Fruit fly (Drosophila melanogaster): ENCODE measurements around the gene CG9147.

The CG9147 gene

DNA sequence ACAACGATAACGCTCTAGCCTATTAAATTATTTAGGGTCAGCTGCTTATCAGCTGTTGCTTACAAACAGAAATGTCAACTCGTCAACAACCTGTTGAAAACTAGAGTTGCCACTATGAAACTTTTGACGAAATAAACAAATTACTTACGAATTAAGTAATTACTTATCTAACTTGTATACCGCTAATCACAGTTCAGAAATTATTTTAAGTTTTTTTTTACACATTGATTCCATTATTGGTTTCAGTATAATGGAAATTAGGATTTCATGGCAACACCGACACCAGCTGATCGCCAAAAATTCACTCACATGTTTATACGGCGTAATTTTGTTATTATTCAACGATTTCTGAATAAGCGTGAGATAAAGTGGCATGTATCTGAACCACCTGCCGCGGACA lies 28.0 kb upstream of the CG9147 start, which contains the start of the genes CG9117 and CG31643 (continued):
- TF ChIP-seq knrl (GFP tag; IDR thresholded peaks at IDR 0.05; ENCODE audit: partially characterized antibody) (no peak), ttk (GFP tag; IDR thresholded peaks at IDR 0.05) (no peak), CG17186 (GFP tag; optimal IDR thresholded peaks at IDR 0.05) (peak; percentile 30), PHDP (tag; optimal IDR thresholded peaks at IDR 0.05) (peak; percentile 66), vfl (GFP tag; optimal IDR thresholded peaks at IDR 0.05) (no peak), CG4854 (GFP tag; optimal IDR thresholded peaks at IDR 0.05) (peak; percentile 10), Mad (GFP tag; optimal IDR thresholded peaks at IDR 0.05) (peak; percentile 27), NC2β (GFP tag; optimal IDR thresholded peaks at IDR 0.05) (peak; percentile 32), Pdp1 (GFP tag; optimal IDR thresholded peaks at IDR 0.05) (peak; percentile 71 to 83), CG10959 (GFP tag; IDR thresholded peaks at IDR 0.05) (no peak), CG14014 (GFP tag; IDR thresholded peaks at IDR 0.05) (no peak), Mes4 (GFP tag; optimal IDR thresholded peaks at IDR 0.05) (peak; percentile 30), Mrtf (GFP tag; IDR thresholded peaks at IDR 0.05) (no peak), crol (GFP tag; IDR thresholded peaks at IDR 0.05) (no peak), cas (GFP tag; IDR thresholded peaks at IDR 0.05) (no peak), HLH54F (GFP tag; optimal IDR thresholded peaks at IDR 0.05) (peak; percentile 47), jigr1 (GFP tag; IDR thresholded peaks at IDR 0.05) (no peak), chif (GFP tag; optimal IDR thresholded peaks at IDR 0.05) (peak in 1 of 2 experiments; percentile 31), CG10654 (GFP tag; optimal IDR thresholded peaks at IDR 0.05) (peak; percentile 41), Dp (GFP tag; optimal IDR thresholded peaks at IDR 0.05) (no peak), zfh2 (GFP tag; optimal IDR thresholded peaks at IDR 0.05) (peak; percentile 68), CG10979 (tag; optimal IDR thresholded peaks at IDR 0.05) (peak; percentile 25), aop (GFP tag; IDR thresholded peaks at IDR 0.05) (no peak), CG15514 (GFP tag; optimal IDR thresholded peaks at IDR 0.05) (peak; percentile 74), Kr (GFP tag; optimal IDR thresholded peaks at IDR 0.05) (no peak), bbx (GFP tag; IDR thresholded peaks at IDR 0.05; ENCODE audit: partially characterized antibody) (no peak), Vsx1 (GFP tag; optimal IDR thresholded peaks at IDR 0.05) (no peak), scrt (GFP tag; optimal IDR thresholded peaks at IDR 0.05) (peak; percentile 97), B-H1 (GFP tag; IDR thresholded peaks at IDR 0.05) (no peak), ro (GFP tag; IDR thresholded peaks at IDR 0.05) (no peak), Oaz (GFP tag; IDR thresholded peaks at IDR 0.05) (no peak), CG17802 (tag; optimal IDR thresholded peaks at IDR 0.05) (no peak), trh (GFP tag; optimal IDR thresholded peaks at IDR 0.05) (peak; percentile 17), Gsc (GFP tag; IDR thresholded peaks at IDR 0.05) (no peak), ara (GFP tag; IDR thresholded peaks at IDR 0.05) (no peak), CG6813 (GFP tag; optimal IDR thresholded peaks at IDR 0.05) (no peak), CG7786 (GFP tag; optimal IDR thresholded peaks at IDR 0.05) (peak; percentile 55), ranshi (GFP tag; IDR thresholded peaks at IDR 0.05) (no peak), ham (GFP tag; IDR thresholded peaks at IDR 0.05) (no peak), CG17359 (tag; optimal IDR thresholded peaks at IDR 0.05) (peak; percentile 61), nom (GFP tag; optimal IDR thresholded peaks at IDR 0.05) (peak; percentile 32), CG13287 (GFP tag; IDR thresholded peaks at IDR 0.05; ENCODE audit: partially characterized antibody) (peak; percentile 62), Dll (GFP tag; IDR thresholded peaks at IDR 0.05; ENCODE audit: partially characterized antibody) (peak; percentile 53; the same call in 1 of the 4 replicates), CG7987 (GFP tag; optimal IDR thresholded peaks at IDR 0.05) (no peak), gt (GFP tag; IDR thresholded peaks at IDR 0.05) (no peak), Fer3 (tag; optimal IDR thresholded peaks at IDR 0.05) (peak; percentile 48), Jarid2 (GFP tag; optimal IDR thresholded peaks at IDR 0.05) (no peak), amos (GFP tag; IDR thresholded peaks at IDR 0.05; ENCODE audit: partially characterized antibody) (no peak), CG12219 (GFP tag; optimal IDR thresholded peaks at IDR 0.05) (no peak), CG2678 (tag; optimal IDR thresholded peaks at IDR 0.05) (no peak), CG31224 (GFP tag; IDR thresholded peaks at IDR 0.05) (no peak)

All from whole organism, embryonic.